Fruit fly (Drosophila melanogaster) whole organism, wandering third instar larva: ENCODE measurements around the gene ppk15.

Experiments used
- Abd-B ChIP-seq: fragments of >200 bp; optimal IDR thresholded peaks from 2 replicates; lab custom pipeline; 2017; ENCODE audit warnings: missing biosample characterization, missing genetic modification characterization
- CG32264 ChIP-seq: fragments of 200-800 bp; sonication (Bioruptor generic); optimal IDR thresholded peaks from 2 replicates; lab custom pipeline; 2016; ENCODE audit warnings: missing biosample characterization, missing genetic modification characterization
- CG9705 ChIP-seq: fragments of 200-800 bp; sonication (Bioruptor generic); optimal IDR thresholded peaks from 2 replicates; lab custom pipeline; 2018; ENCODE audit warnings: missing biosample characterization, mild to moderate bottlenecking, missing genetic modification characterization
- CrebA ChIP-seq: fragments of 200-800 bp; sonication (Bioruptor generic); optimal IDR thresholded peaks from 2 replicates; lab custom pipeline; 2016; ENCODE audit warnings: missing biosample characterization, mild to moderate bottlenecking, missing genetic modification characterization, borderline replicate concordance
- Dfd ChIP-seq: fragments of >200 bp; optimal IDR thresholded peaks from 2 replicates; lab custom pipeline; 2017; ENCODE audit warnings: missing biosample characterization, missing genetic modification characterization
- Dif ChIP-seq: fragments of 200-275, 200-300 bp; sonication (Bioruptor generic); optimal IDR thresholded peaks from 2 replicates; lab custom pipeline; 2018; ENCODE audit warnings: missing biosample characterization, missing genetic modification characterization; ENCODE audit not compliant: partially characterized antibody
- GATAd ChIP-seq: sonication (Bioruptor generic); optimal IDR thresholded peaks from 2 replicates; lab custom pipeline; 2016; ENCODE audit warnings: missing biosample characterization, missing genetic modification characterization
- HLH106 ChIP-seq: fragments of 200-800 bp; optimal IDR thresholded peaks from 3 replicates; lab custom pipeline; 2019; ENCODE audit warnings: missing biosample characterization, mild to moderate bottlenecking, missing genetic modification characterization, moderate library complexity
- Hnf4 ChIP-seq: fragments of 200-800 bp; sonication (Bioruptor generic); optimal IDR thresholded peaks from 2 replicates; lab custom pipeline; 2016; ENCODE audit warnings: missing biosample characterization, mild to moderate bottlenecking, missing genetic modification characterization
- Hr78 ChIP-seq: fragments of >200 bp; optimal IDR thresholded peaks from 2 replicates; lab custom pipeline; 2017; ENCODE audit warnings: missing biosample characterization, missing genetic modification characterization
- Hr83 ChIP-seq: fragments of 200-300 bp; sonication (Bioruptor generic); optimal IDR thresholded peaks from 2 replicates; lab custom pipeline; 2016; ENCODE audit warnings: missing biosample characterization, mild to moderate bottlenecking, missing genetic modification characterization, moderate library complexity; ENCODE audit not compliant: poor library complexity, severe bottlenecking
- Jra ChIP-seq: sonication (Bioruptor generic); optimal IDR thresholded peaks from 2 replicates; lab custom pipeline; 2016; ENCODE audit warnings: missing biosample characterization, missing genetic modification characterization
- Mio ChIP-seq: sonication (Bioruptor generic); optimal IDR thresholded peaks from 2 replicates; lab custom pipeline; 2016; ENCODE audit warnings: missing biosample characterization, missing genetic modification characterization
- Myc ChIP-seq: fragments of >200 bp; optimal IDR thresholded peaks from 2 replicates; lab custom pipeline; 2017
- N ChIP-seq: fragments of >200 bp; optimal IDR thresholded peaks from 2 replicates; lab custom pipeline; 2018; ENCODE audit warnings: missing biosample characterization, missing external identifiers, missing genetic modification characterization
- OdsH ChIP-seq: fragments of 200-800 bp; sonication (Bioruptor generic); optimal IDR thresholded peaks from 2 replicates; lab custom pipeline; 2016; ENCODE audit warnings: missing biosample characterization, mild to moderate bottlenecking, missing genetic modification characterization
- Rel ChIP-seq, 2 experiments: fragments of 200-800 bp; sonication (Bioruptor generic) in 1 of 2; optimal IDR thresholded peaks; 2 replicates in 1 of 2; 3 replicates in 1 of 2; lab custom pipeline; 2016 to 2019; ENCODE audit warnings: mild to moderate bottlenecking in 2 of 2, missing biosample characterization in 2 of 2, missing genetic modification characterization in 2 of 2, moderate library complexity in 1 of 2
- Sp1 ChIP-seq: fragments of 200-800 bp; sonication (Bioruptor generic); optimal IDR thresholded peaks from 3 replicates; lab custom pipeline; 2019; ENCODE audit warnings: missing biosample characterization, mild to moderate bottlenecking, missing genetic modification characterization, moderate library complexity
- Vsx2 ChIP-seq: fragments of 200-300, 225-300 bp; sonication (Bioruptor generic); optimal IDR thresholded peaks from 2 replicates; lab custom pipeline; 2018; ENCODE audit warnings: missing biosample characterization, missing genetic modification characterization; ENCODE audit not compliant: partially characterized antibody
- br ChIP-seq: fragments of 200-800 bp; sonication (Bioruptor generic); optimal IDR thresholded peaks from 2 replicates; lab custom pipeline; 2016; ENCODE audit warnings: missing biosample characterization, missing genetic modification characterization
- brk ChIP-seq: fragments of 200-800 bp; sonication (Bioruptor generic); optimal IDR thresholded peaks from 2 replicates; lab custom pipeline; 2016; ENCODE audit warnings: missing biosample characterization, mild to moderate bottlenecking, missing genetic modification characterization
- dl ChIP-seq, 2 experiments: fragments of 175-275, 200-275 bp in 1 of 2; fragments of 200-275 bp in 1 of 2; sonication (Bioruptor generic); optimal IDR thresholded peaks; lab custom pipeline; 2018; ENCODE audit warnings: mild to moderate bottlenecking in 2 of 2, missing biosample characterization in 2 of 2, missing genetic modification characterization in 2 of 2, moderate library complexity in 2 of 2; ENCODE audit not compliant: partially characterized antibody in 2 of 2, insufficient read depth in 1 of 2
- dmrt93B ChIP-seq: fragments of 200-800 bp; sonication (Bioruptor generic); optimal IDR thresholded peaks from 2 replicates; lab custom pipeline; 2018; ENCODE audit warnings: missing biosample characterization, mild to moderate bottlenecking, missing genetic modification characterization
- dsf ChIP-seq: sonication (Bioruptor generic); optimal IDR thresholded peaks from 2 replicates; lab custom pipeline; 2016; ENCODE audit warnings: missing biosample characterization, missing genetic modification characterization, borderline replicate concordance
- ey ChIP-seq: fragments of 200-800 bp; sonication (Bioruptor generic); optimal IDR thresholded peaks from 2 replicates; lab custom pipeline; 2016; ENCODE audit warnings: missing biosample characterization, missing genetic modification characterization
- foxo ChIP-seq, 2 experiments: fragments of 200-800 bp; sonication (Bioruptor generic); optimal IDR thresholded peaks; 2 replicates in 1 of 2; 3 replicates in 1 of 2; lab custom pipeline; 2016 to 2017; ENCODE audit warnings: missing biosample characterization in 2 of 2, missing genetic modification characterization in 2 of 2
- fru ChIP-seq: fragments of 200-800 bp; sonication (Bioruptor generic); optimal IDR thresholded peaks from 3 replicates; lab custom pipeline; 2016; ENCODE audit warnings: missing biosample characterization, mild to moderate bottlenecking, missing genetic modification characterization
- h ChIP-seq: fragments of 200-800 bp; sonication (Bioruptor generic); optimal IDR thresholded peaks from 3 replicates; lab custom pipeline; 2016; ENCODE audit warnings: missing biosample characterization, mild to moderate bottlenecking, missing genetic modification characterization
- jim ChIP-seq: fragments of 175-275, 200-325 bp; sonication (Bioruptor generic); optimal IDR thresholded peaks from 2 replicates; lab custom pipeline; 2016; ENCODE audit warnings: missing biosample characterization, mild to moderate bottlenecking, missing genetic modification characterization
- lola ChIP-seq: fragments of >200 bp; optimal IDR thresholded peaks from 2 replicates; lab custom pipeline; 2017; ENCODE audit warnings: missing biosample characterization, missing genetic modification characterization
- pan ChIP-seq: fragments of >200 bp; optimal IDR thresholded peaks from 2 replicates; lab custom pipeline; 2017
- rgr ChIP-seq: fragments of 200-800 bp; sonication (Bioruptor generic); optimal IDR thresholded peaks from 3 replicates; lab custom pipeline; 2016; ENCODE audit warnings: missing biosample characterization, mild to moderate bottlenecking, missing genetic modification characterization
- sage ChIP-seq: fragments of 200-800 bp; sonication (Bioruptor generic); optimal IDR thresholded peaks from 2 replicates; lab custom pipeline; 2016; ENCODE audit warnings: missing biosample characterization, mild to moderate bottlenecking, missing genetic modification characterization
- sv ChIP-seq: fragments of 200-800 bp; sonication (Bioruptor generic); optimal IDR thresholded peaks from 3 replicates; lab custom pipeline; 2016; ENCODE audit warnings: missing biosample characterization, missing genetic modification characterization
- tai ChIP-seq: sonication (Bioruptor generic); optimal IDR thresholded peaks from 2 replicates; lab custom pipeline; 2016; ENCODE audit warnings: missing biosample characterization, missing genetic modification characterization
- usp ChIP-seq: fragments of >200 bp; optimal IDR thresholded peaks from 2 replicates; lab custom pipeline; 2017; ENCODE audit warnings: missing biosample characterization, missing genetic modification characterization
- woc ChIP-seq: sonication (Bioruptor generic); optimal IDR thresholded peaks from 2 replicates; lab custom pipeline; 2016; ENCODE audit warnings: missing biosample characterization, mild to moderate bottlenecking, missing genetic modification characterization

Gene ppk15

dm6 chr3R:26436540-26436939, 33.1 kb upstream of the ppk15 start:
- TF ChIP-seq Myc (lab: Kevin White, UChicago), result no peak
- peak; percentile 61 for TF ChIP-seq rgr
- TF ChIP-seq usp (GFP tag; lab: Kevin White, UChicago), result no peak
- peak; percentile 45 for TF ChIP-seq brk (GFP tag; lab: Kevin White, UChicago)
- no peak for TF ChIP-seq dsf
- TF ChIP-seq fru (GFP tag; lab: Kevin White, UChicago), result peak; percentile 70
- peak; percentile 33 for TF ChIP-seq Sp1 (GFP tag; lab: Kevin White, UChicago)
- no peak for TF ChIP-seq Dif
- TF ChIP-seq dl (GFP tag; optimal IDR thresholded peaks at IDR 0.05; lab: Kevin White, UChicago; ENCODE audit: insufficient read depth in 1 of 2, partially characterized antibody in 2 of 2), result no peak
- TF ChIP-seq Dfd (GFP tag; lab: Kevin White, UChicago), result no peak
- peak; percentile 45 for TF ChIP-seq Hnf4 (GFP tag; lab: Kevin White, UChicago)
- no peak for TF ChIP-seq Jra (GFP tag; lab: Kevin White, UChicago)
- TF ChIP-seq foxo (GFP tag; optimal IDR thresholded peaks at IDR 0.05; lab: Kevin White, UChicago), result peak in 1 of 2 experiments; percentile 63
- TF ChIP-seq lola (GFP tag; lab: Kevin White, UChicago), result no peak
- no peak for TF ChIP-seq woc
- no peak for TF ChIP-seq CG32264 (GFP tag; lab: Kevin White, UChicago)
- TF ChIP-seq br (GFP tag; lab: Kevin White, UChicago), result peak; percentile 29
- peak; percentile 1 for TF ChIP-seq sv (GFP tag; lab: Kevin White, UChicago)
- TF ChIP-seq Vsx2 (GFP tag; lab: Kevin White, UChicago), result no peak
- no peak for TF ChIP-seq pan (lab: Kevin White, UChicago)
- TF ChIP-seq dmrt93B (GFP tag; lab: Kevin White, UChicago), result no peak
- no peak for TF ChIP-seq CG9705 (GFP tag; lab: Kevin White, UChicago)
- TF ChIP-seq sage (GFP tag; lab: Kevin White, UChicago), result no peak
- TF ChIP-seq jim (GFP tag; lab: Kevin White, UChicago), result no peak
- no peak for TF ChIP-seq Hr78
- TF ChIP-seq OdsH (GFP tag; lab: Kevin White, UChicago), result peak; percentile 59
- peak; percentile 68 for TF ChIP-seq h (GFP tag; lab: Kevin White, UChicago)
- no peak for TF ChIP-seq N (GFP tag; lab: Kevin White, UChicago)
- TF ChIP-seq Abd-B (GFP tag; lab: Kevin White, UChicago), result no peak
- TF ChIP-seq ey (GFP tag; lab: Kevin White, UChicago), result peak; percentile 60
- TF ChIP-seq CrebA (GFP tag; lab: Kevin White, UChicago), result no peak
- no peak for TF ChIP-seq Rel (GFP tag; optimal IDR thresholded peaks at IDR 0.05; lab: Kevin White, UChicago)
- no peak for TF ChIP-seq Rel (tag; optimal IDR thresholded peaks at IDR 0.05; lab: Kevin White, UChicago)
- no peak for TF ChIP-seq GATAd (GFP tag; lab: Kevin White, UChicago)
- TF ChIP-seq HLH106 (tag; lab: Kevin White, UChicago), result peak; percentile 60
- TF ChIP-seq Hr83 (GFP tag; lab: Kevin White, UChicago), result no peak
- no peak for TF ChIP-seq Mio (GFP tag; lab: Kevin White, UChicago)

dm6 chr3R:26436001-26436400, 32.5 kb upstream of the ppk15 start:
- TF ChIP-seq pan (lab: Kevin White, UChicago) (no peak), usp (GFP tag; lab: Kevin White, UChicago) (no peak), Sp1 (GFP tag; lab: Kevin White, UChicago) (no peak), dsf (no peak), br (GFP tag; lab: Kevin White, UChicago) (no peak), dl (GFP tag; optimal IDR thresholded peaks at IDR 0.05; lab: Kevin White, UChicago; ENCODE audit: insufficient read depth in 1 of 2, partially characterized antibody in 2 of 2) (no peak)

- TF ChIP-seq Rel (GFP tag; optimal IDR thresholded peaks at IDR 0.05; lab: Kevin White, UChicago), result no peak
- no peak for TF ChIP-seq Rel (tag; optimal IDR thresholded peaks at IDR 0.05; lab: Kevin White, UChicago)
- no peak for TF ChIP-seq Jra (GFP tag; lab: Kevin White, UChicago)
- TF ChIP-seq HLH106 (tag; lab: Kevin White, UChicago), result no peak
- TF ChIP-seq Hr78, result no peak
- no peak for TF ChIP-seq rgr
- TF ChIP-seq tai, result no peak
- no peak for TF ChIP-seq foxo (GFP tag; optimal IDR thresholded peaks at IDR 0.05; lab: Kevin White, UChicago)
- TF ChIP-seq jim (GFP tag; lab: Kevin White, UChicago), result no peak
- TF ChIP-seq fru (GFP tag; lab: Kevin White, UChicago), result no peak
- no peak for TF ChIP-seq dsf
- no peak for TF ChIP-seq brk (GFP tag; lab: Kevin White, UChicago)
- TF ChIP-seq Hnf4 (GFP tag; lab: Kevin White, UChicago), result no peak
- no peak for TF ChIP-seq lola (GFP tag; lab: Kevin White, UChicago)
- TF ChIP-seq, all 38 proteins: peak for 0
Observed at dm6 chr3R:26433743-26434142, 30.3 kb upstream of the ppk15 start.
